Worm (Caenorhabditis elegans) whole organism, young adult: ENCODE data around the gene C16C10.1.
A peak's percentile ranks its signal among the peaks of the same experiment; 100 is the strongest.

Source experiments
- B0261.1 ChIP-seq: sonication (generic microtip); optimal IDR thresholded peaks from 2 replicates; lab custom pipeline; 2016; ENCODE audit warnings: mild to moderate bottlenecking, missing genetic modification characterization, moderate library complexity, missing compliant biosample characterization
- B0336.3 ChIP-seq: fragments of 200-800 bp; sonication (Bioruptor generic); IDR thresholded peaks from 2 replicates; pipeline ENCODE4 v1.3.6; 2022; ENCODE audit warnings: missing genetic modification characterization, missing compliant biosample characterization
- F33H1.4 ChIP-seq: fragments of 200-800 bp; sonication (Bioruptor generic); IDR thresholded peaks from 2 replicates; pipeline ENCODE4 v1.3.6; 2022; ENCODE audit warnings: missing genetic modification reagents, missing genetic modification characterization, missing compliant biosample characterization
- F37B4.10 ChIP-seq: fragments of 200-800 bp; sonication (Bioruptor generic); IDR thresholded peaks from 2 replicates; pipeline ENCODE4 v1.3.6; 2022; ENCODE audit warnings: missing genetic modification characterization, missing compliant biosample characterization
- F57A8.1 ChIP-seq: fragments of 200-800 bp; sonication (Bioruptor generic); optimal IDR thresholded peaks from 2 replicates; lab custom pipeline; 2018; ENCODE audit warnings: mild to moderate bottlenecking, missing genetic modification characterization, moderate library complexity, missing compliant biosample characterization
- K12H6.12 ChIP-seq: fragments of 200-800 bp; sonication (Bioruptor generic); optimal IDR thresholded peaks from 2 replicates; lab custom pipeline; 2018; ENCODE audit warnings: mild to moderate bottlenecking, missing genetic modification characterization, missing compliant biosample characterization
- T07F8.4 ChIP-seq: sonication (generic microtip); optimal IDR thresholded peaks from 2 replicates; lab custom pipeline; 2016; ENCODE audit warnings: mild to moderate bottlenecking, missing genetic modification characterization, moderate library complexity, missing compliant biosample characterization
- T26A5.8 ChIP-seq: sonication (generic microtip); optimal IDR thresholded peaks from 2 replicates; lab custom pipeline; 2016; ENCODE audit warnings: missing genetic modification characterization, missing compliant biosample characterization
- Y53F4B.3 ChIP-seq: fragments of 200-800 bp; sonication (Bioruptor generic); IDR thresholded peaks from 2 replicates; pipeline ENCODE4 v1.3.6; 2022; ENCODE audit warnings: missing genetic modification reagents, missing genetic modification characterization, missing compliant biosample characterization
- Y67H2A.10 ChIP-seq: fragments of 200-800 bp; sonication (Bioruptor generic); conservative IDR thresholded peaks from 2 replicates; pipeline ENCODE4 v1.3.6; 2022; ENCODE audit warnings: missing genetic modification reagents, missing genetic modification characterization, missing compliant biosample characterization
- ZK185.1 ChIP-seq: sonication (generic microtip); optimal IDR thresholded peaks from 2 replicates; lab custom pipeline; 2016; ENCODE audit warnings: mild to moderate bottlenecking, missing genetic modification characterization, missing compliant biosample characterization; ENCODE audit not compliant: poor library complexity, severe bottlenecking
- aptf-2 ChIP-seq: fragments of 200-800 bp; sonication (Bioruptor generic); conservative IDR thresholded peaks from 2 replicates; pipeline ENCODE4 v1.3.6; 2022; ENCODE audit warnings: missing genetic modification reagents, missing genetic modification characterization, missing compliant biosample characterization
- atf-7 ChIP-seq: sonication (generic microtip); optimal IDR thresholded peaks from 2 replicates; lab custom pipeline; 2017; ENCODE audit warnings: mild to moderate bottlenecking, missing genetic modification characterization, missing compliant biosample characterization
- attf-5 ChIP-seq: fragments of 200-800 bp; sonication (Bioruptor generic); optimal IDR thresholded peaks from 2 replicates; lab custom pipeline; 2018; ENCODE audit warnings: mild to moderate bottlenecking, missing genetic modification characterization, missing compliant biosample characterization
- bed-1 ChIP-seq: fragments of 200-800 bp; sonication (Bioruptor generic); IDR thresholded peaks from 2 replicates; pipeline ENCODE4 v1.3.6; 2022; ENCODE audit warnings: missing genetic modification reagents, missing genetic modification characterization, missing compliant biosample characterization
- bed-2 ChIP-seq: fragments of 200-800 bp; sonication (Bioruptor generic); IDR thresholded peaks from 2 replicates; pipeline ENCODE4 v1.3.6; 2022; ENCODE audit warnings: missing genetic modification reagents, missing genetic modification characterization, missing compliant biosample characterization
- ceh-100 ChIP-seq: fragments of 200-800 bp; sonication (Bioruptor generic); IDR thresholded peaks from 2 replicates; pipeline ENCODE4 v1.3.6; 2022; ENCODE audit warnings: missing genetic modification reagents, missing genetic modification characterization, missing compliant biosample characterization
- ceh-27 ChIP-seq: fragments of 200-800 bp; sonication (Bioruptor generic); optimal IDR thresholded peaks from 2 replicates; lab custom pipeline; 2018; ENCODE audit warnings: mild to moderate bottlenecking, missing genetic modification characterization, moderate library complexity, missing compliant biosample characterization
- ceh-58 ChIP-seq: fragments of 200-800 bp; sonication (Bioruptor generic); IDR thresholded peaks from 2 replicates; pipeline ENCODE4 v1.3.6; 2022; ENCODE audit warnings: missing genetic modification characterization, missing compliant biosample characterization
- chd-7 ChIP-seq: sonication (generic microtip); optimal IDR thresholded peaks from 2 replicates; lab custom pipeline; 2016; ENCODE audit warnings: mild to moderate bottlenecking, missing genetic modification characterization, moderate library complexity, missing compliant biosample characterization
- dox-1 ChIP-seq: fragments of 200-800 bp; sonication (Bioruptor generic); IDR thresholded peaks from 2 replicates; pipeline ENCODE4 v1.3.6; 2022; ENCODE audit warnings: missing genetic modification reagents, missing genetic modification characterization, missing compliant biosample characterization
- egl-18 ChIP-seq: fragments of 200-800 bp; sonication (Bioruptor generic); IDR thresholded peaks from 2 replicates; pipeline ENCODE4 v1.3.6; 2022; ENCODE audit warnings: missing genetic modification reagents, missing genetic modification characterization, missing compliant biosample characterization
- ets-4 ChIP-seq: fragments of 200-800 bp; sonication (Bioruptor generic); optimal IDR thresholded peaks from 2 replicates; lab custom pipeline; 2018; ENCODE audit warnings: mild to moderate bottlenecking, missing genetic modification characterization, missing compliant biosample characterization
- fkh-3 ChIP-seq: sonication (generic microtip); optimal IDR thresholded peaks from 2 replicates; lab custom pipeline; 2016; ENCODE audit warnings: mild to moderate bottlenecking, missing genetic modification characterization, missing compliant biosample characterization
- gei-17 ChIP-seq: fragments of 200-800 bp; sonication (Bioruptor generic); optimal IDR thresholded peaks from 2 replicates; lab custom pipeline; 2018; ENCODE audit warnings: mild to moderate bottlenecking, missing genetic modification characterization, missing compliant biosample characterization
- him-1 ChIP-seq: sonication (generic microtip); optimal IDR thresholded peaks from 2 replicates; lab custom pipeline; 2016; ENCODE audit warnings: missing genotype, missing genetic modification reagents, missing genetic modification characterization, missing compliant biosample characterization
- hmg-20 ChIP-seq: fragments of 200-800 bp; sonication (Bioruptor generic); IDR thresholded peaks from 2 replicates; pipeline ENCODE4 v1.3.6; 2022; ENCODE audit warnings: missing genetic modification reagents, missing genetic modification characterization, missing compliant biosample characterization
- hsf-1 ChIP-seq: fragments of 200-800 bp; sonication (Bioruptor generic); IDR thresholded peaks from 2 replicates; pipeline ENCODE4 v1.3.6; 2022; ENCODE audit warnings: missing genetic modification reagents, missing genetic modification characterization, missing compliant biosample characterization
- lag-1 ChIP-seq: fragments of 200-800 bp; sonication (Bioruptor generic); IDR thresholded peaks from 2 replicates; pipeline ENCODE4 v1.3.6; 2022; ENCODE audit warnings: missing genetic modification reagents, missing genetic modification characterization, missing compliant biosample characterization
- let-607 ChIP-seq, 2 experiments: fragments of 200-800 bp in 1 of 2; sonication (Bioruptor generic) in 1 of 2; sonication (generic microtip) in 1 of 2; optimal IDR thresholded peaks; 2 replicates each; lab custom pipeline; 2016 to 2018; ENCODE audit warnings: mild to moderate bottlenecking in 2 of 2, missing compliant biosample characterization in 2 of 2, missing genetic modification characterization in 2 of 2, moderate library complexity in 2 of 2, missing genotype in 1 of 2
- lin-26 ChIP-seq: fragments of 200-800 bp; sonication (Bioruptor generic); IDR thresholded peaks from 2 replicates; pipeline ENCODE4 v1.3.6; 2022; ENCODE audit warnings: missing genetic modification reagents, missing genetic modification characterization, missing compliant biosample characterization
- lin-35 ChIP-seq, 3 experiments: fragments of 150-350 bp in 2 of 3; sonication (generic microtip) in 1 of 3; optimal IDR thresholded peaks; 2 replicates each; lab custom pipeline; 2014 to 2018; ENCODE audit warnings: missing biosample characterization in 3 of 3, missing genetic modification characterization in 3 of 3, missing genetic modification reagents in 3 of 3
- lin-40 ChIP-seq: sonication (generic microtip); optimal IDR thresholded peaks from 2 replicates; lab custom pipeline; 2016; ENCODE audit warnings: missing genetic modification characterization, mild to moderate bottlenecking, missing compliant biosample characterization, missing genotype, missing genetic modification reagents
- lin-54 ChIP-seq: fragments of 200-800 bp; sonication (Bioruptor generic); optimal IDR thresholded peaks from 2 replicates; lab custom pipeline; 2018; ENCODE audit warnings: mild to moderate bottlenecking, missing genetic modification characterization, missing compliant biosample characterization
- lir-1 ChIP-seq: fragments of 200-800 bp; sonication (Bioruptor generic); conservative IDR thresholded peaks from 2 replicates; pipeline ENCODE4 v1.3.6; 2022; ENCODE audit warnings: missing genetic modification reagents, missing genetic modification characterization, missing compliant biosample characterization
- madf-10 ChIP-seq: sonication (generic microtip); optimal IDR thresholded peaks from 2 replicates; lab custom pipeline; 2016; ENCODE audit warnings: mild to moderate bottlenecking, missing genetic modification characterization, missing compliant biosample characterization
- nfya-1 ChIP-seq: sonication (generic microtip); optimal IDR thresholded peaks from 2 replicates; lab custom pipeline; 2017; ENCODE audit warnings: antibody characterized with exemption, missing compliant biosample characterization, missing genetic modification characterization, borderline replicate concordance; ENCODE audit not compliant: insufficient read depth
- nfyb-1 ChIP-seq: fragments of 200-800 bp; sonication (Bioruptor generic); IDR thresholded peaks from 2 replicates; pipeline ENCODE4 v1.3.6; 2022; ENCODE audit warnings: missing genetic modification reagents, missing genetic modification characterization, missing compliant biosample characterization
- nhr-179 ChIP-seq: sonication (generic microtip); optimal IDR thresholded peaks from 2 replicates; lab custom pipeline; 2016; ENCODE audit warnings: mild to moderate bottlenecking, missing genetic modification characterization, missing compliant biosample characterization
- nhr-27 ChIP-seq: fragments of 200-800 bp; sonication (Bioruptor generic); optimal IDR thresholded peaks from 2 replicates; lab custom pipeline; 2018; ENCODE audit warnings: mild to moderate bottlenecking, missing genetic modification characterization, moderate library complexity, missing compliant biosample characterization
- nhr-80 ChIP-seq: sonication (generic microtip); optimal IDR thresholded peaks from 2 replicates; lab custom pipeline; 2016; ENCODE audit warnings: missing genetic modification characterization, missing compliant biosample characterization
- pbrm-1 ChIP-seq: fragments of 200-800 bp; sonication (Bioruptor generic); IDR thresholded peaks from 2 replicates; pipeline ENCODE4 v1.3.6; 2022; ENCODE audit warnings: missing genetic modification reagents, missing genetic modification characterization, missing compliant biosample characterization
- repo-1 ChIP-seq: sonication (generic microtip); optimal IDR thresholded peaks from 2 replicates; lab custom pipeline; 2017; ENCODE audit warnings: mild to moderate bottlenecking, missing genetic modification characterization, missing compliant biosample characterization
- rpc-1 ChIP-seq, 2 experiments: fragments of 150-350 bp in 1 of 2; sonication (generic microtip) in 1 of 2; optimal IDR thresholded peaks; 2 replicates each; lab custom pipeline; 2014 to 2018; ENCODE audit warnings: missing biosample characterization in 1 of 2, missing genetic modification characterization in 1 of 2, missing genetic modification reagents in 1 of 2, missing genotype in 1 of 2
- sea-2 ChIP-seq: fragments of 200-800 bp; sonication (Bioruptor generic); IDR thresholded peaks from 2 replicates; pipeline ENCODE4 v1.3.6; 2022; ENCODE audit warnings: missing genetic modification characterization, missing compliant biosample characterization
- tbx-9 ChIP-seq: sonication (generic microtip); optimal IDR thresholded peaks from 2 replicates; lab custom pipeline; 2016; ENCODE audit warnings: borderline replicate concordance, missing genetic modification characterization, inconsistent platforms, missing compliant biosample characterization
- unc-62 ChIP-seq: fragments of 150-350 bp; optimal IDR thresholded peaks from 2 replicates; lab custom pipeline; 2014; ENCODE audit warnings: missing biosample characterization, missing genetic modification reagents, missing genetic modification characterization
- xnd-1 ChIP-seq: sonication (generic microtip); optimal IDR thresholded peaks from 2 replicates; lab custom pipeline; 2016; ENCODE audit warnings: missing genotype, missing genetic modification reagents, missing genetic modification characterization, missing compliant biosample characterization
- ztf-18 ChIP-seq: sonication (generic microtip); optimal IDR thresholded peaks from 2 replicates; lab custom pipeline; 2016; ENCODE audit warnings: missing genotype, mild to moderate bottlenecking, missing genetic modification characterization, missing compliant biosample characterization

C16C10.1 gene

DNA sequence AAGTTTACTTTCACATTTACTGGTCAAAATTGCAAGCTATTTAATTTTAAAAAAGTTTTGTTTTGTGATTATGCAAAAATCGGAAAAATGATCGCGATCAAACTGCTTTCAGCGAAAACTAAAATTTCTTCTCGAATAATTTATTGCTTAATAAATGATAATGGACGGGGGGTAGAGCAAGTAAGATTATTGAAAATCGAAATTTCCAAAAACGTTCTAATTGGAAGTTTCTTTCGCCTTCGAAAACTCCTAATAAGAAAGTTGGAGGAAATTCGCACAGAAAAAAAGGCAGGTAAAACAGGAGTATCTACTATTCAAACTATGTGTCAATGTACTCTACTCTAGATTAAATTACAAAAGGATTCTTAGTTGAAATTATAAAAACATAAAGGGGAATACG lies 9.0 kb downstream of the C16C10.1 start (continued):
- TF ChIP-seq nhr-80 (tag; lab: Kevin White, UChicago) (no peak), lir-1 (no peak), chd-7 (tag; lab: Kevin White, UChicago) (peak; percentile 42), hmg-20 (GFP tag; lab: Robert Waterston, UW) (no peak), lag-1 (GFP tag; lab: Robert Waterston, UW) (no peak), tbx-9 (tag; lab: Kevin White, UChicago) (no peak), bed-1 (GFP tag; lab: Robert Waterston, UW) (no peak), K12H6.12 (tag; lab: Kevin White, UChicago) (no peak), atf-7 (peak; percentile 68), nhr-27 (tag; lab: Kevin White, UChicago) (no peak), nhr-179 (tag; lab: Kevin White, UChicago) (no peak), nfya-1 (tag; lab: Kevin White, UChicago) (no peak), T07F8.4 (tag; lab: Kevin White, UChicago) (no peak), dox-1 (GFP tag; lab: Robert Waterston, UW) (peak; percentile 3; the same call in 1 of the 2 replicates), B0336.3 (GFP tag; lab: Robert Waterston, UW) (peak; percentile 69), F57A8.1 (no peak), nfyb-1 (GFP tag; lab: Robert Waterston, UW) (peak; percentile 47; the same call in 1 of the 2 replicates), lin-40 (tag; lab: Kevin White, UChicago) (no peak), sea-2 (GFP tag; lab: Robert Waterston, UW) (no peak), aptf-2 (no peak), ceh-100 (GFP tag; lab: Robert Waterston, UW) (peak; percentile 32; the same call in 1 of the 2 replicates), unc-62 (no peak), Y67H2A.10 (GFP tag; lab: Robert Waterston, UW) (no peak), F33H1.4 (GFP tag; lab: Robert Waterston, UW) (no peak), lin-35 (GFP tag; optimal IDR thresholded peaks at IDR 0.05; lab: Kevin White, UChicago) (no peak), T26A5.8 (tag; lab: Kevin White, UChicago) (peak; percentile 15), ets-4 (GFP tag; lab: Kevin White, UChicago) (no peak), fkh-3 (tag; lab: Kevin White, UChicago) (peak; percentile 54), lin-26 (GFP tag; lab: Robert Waterston, UW) (no peak; the same call in 1 of the 2 replicates), ztf-18 (tag; lab: Kevin White, UChicago) (no peak), ZK185.1 (tag; lab: Kevin White, UChicago) (no peak), attf-5 (GFP tag; lab: Kevin White, UChicago) (no peak), ceh-27 (GFP tag; lab: Kevin White, UChicago) (no peak), rpc-1 (optimal IDR thresholded peaks at IDR 0.05; lab: Kevin White, UChicago) (no peak), rpc-1 (tag; optimal IDR thresholded peaks at IDR 0.05; lab: Kevin White, UChicago) (peak; percentile 7), xnd-1 (tag; lab: Kevin White, UChicago) (peak; percentile 52), bed-2 (no peak), gei-17 (no peak), B0261.1 (tag; lab: Kevin White, UChicago) (no peak), pbrm-1 (GFP tag; lab: Robert Waterston, UW) (0 out of 2 replicates have a peak, but pooled peaks have one; percentile 36), Y53F4B.3 (GFP tag; lab: Robert Waterston, UW) (no peak), let-607 (tag; optimal IDR thresholded peaks at IDR 0.05; lab: Kevin White, UChicago) (peak in 1 of 2 experiments; percentile 11), hsf-1 (GFP tag; lab: Robert Waterston, UW) (peak; percentile 77), ceh-58 (no peak), madf-10 (no peak), lin-54 (GFP tag; lab: Kevin White, UChicago) (peak; percentile 52), him-1 (tag; lab: Kevin White, UChicago) (peak; percentile 63), repo-1 (tag; lab: Kevin White, UChicago) (peak; percentile 82), F37B4.10 (GFP tag; lab: Robert Waterston, UW) (no peak), egl-18 (no peak)
